Worm (Caenorhabditis elegans): Measurements from ENCODE around the gene pod-1.

DNA sequence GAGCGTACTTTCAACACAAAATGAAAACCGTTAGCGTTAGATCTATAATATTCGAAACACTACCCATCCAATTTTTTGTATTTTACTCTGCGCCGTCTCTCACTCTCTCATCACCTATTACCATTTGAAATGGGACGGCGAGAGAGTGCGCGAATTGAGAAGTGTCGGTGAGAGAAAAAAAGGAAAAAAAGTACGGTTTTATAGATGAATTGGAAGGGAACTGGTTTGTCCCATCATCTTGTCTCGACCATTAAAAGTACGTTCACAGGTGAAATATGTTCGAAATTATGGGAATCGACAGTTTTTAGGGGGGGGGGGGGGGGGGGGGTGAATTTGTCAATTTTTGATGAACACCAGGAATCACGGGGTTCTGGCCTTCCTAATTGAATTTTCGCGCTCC lies 10.8 kb upstream of the pod-1 start:
- TF ChIP-seq T22C8.4 (GFP tag; IDR thresholded peaks at IDR 0.05) (no peak), cog-1 (tag; optimal IDR thresholded peaks at IDR 0.05) (no peak), ref-1 (GFP tag; conservative IDR thresholded peaks at IDR 0.05) (no peak)
